Worm (Caenorhabditis elegans) whole organism, L3 larva: ENCODE data around the gene myrf-1.

Source experiments
- R02D3.7 ChIP-seq: fragments of 150-350 bp; optimal IDR thresholded peaks from 2 replicates; lab custom pipeline; 2014; ENCODE audit warnings: missing biosample characterization, missing genetic modification characterization
- ZK546.5 ChIP-seq: sonication (generic microtip); optimal IDR thresholded peaks from 2 replicates; lab custom pipeline; 2017; ENCODE audit warnings: missing biosample characterization, missing genetic modification characterization
- aly-2 ChIP-seq: fragments of 150-350 bp; optimal IDR thresholded peaks from 2 replicates; lab custom pipeline; 2014; ENCODE audit warnings: missing biosample characterization, missing genetic modification characterization
- ama-1 ChIP-seq: fragments of 150-350 bp; optimal IDR thresholded peaks from 2 replicates; lab custom pipeline; 2018
- ceh-16 ChIP-seq: sonication (generic microtip); optimal IDR thresholded peaks from 2 replicates; lab custom pipeline; 2017; ENCODE audit warnings: missing biosample characterization, missing genetic modification characterization
- ceh-28 ChIP-seq: fragments of 150-350 bp; optimal IDR thresholded peaks from 2 replicates; lab custom pipeline; 2014; ENCODE audit warnings: missing biosample characterization, missing genetic modification reagents, missing genetic modification characterization
- ceh-82 ChIP-seq: fragments of 150-350 bp; optimal IDR thresholded peaks from 2 replicates; lab custom pipeline; 2014; ENCODE audit warnings: missing biosample characterization, missing genetic modification characterization
- ceh-9 ChIP-seq: sonication (generic microtip); optimal IDR thresholded peaks from 2 replicates; lab custom pipeline; 2018; ENCODE audit warnings: missing biosample characterization, missing genetic modification characterization
- daf-12 ChIP-seq: fragments of 150-350 bp; optimal IDR thresholded peaks from 2 replicates; lab custom pipeline; 2014; ENCODE audit warnings: missing biosample characterization, missing genetic modification reagents, missing genetic modification characterization
- egl-27 ChIP-seq: sonication (generic microtip); optimal IDR thresholded peaks from 4 replicates; lab custom pipeline; 2017; ENCODE audit warnings: missing biosample characterization, missing genetic modification reagents, missing genetic modification characterization
- egl-5 ChIP-seq: fragments of 150-350 bp; optimal IDR thresholded peaks from 2 replicates; lab custom pipeline; 2017; ENCODE audit warnings: missing biosample characterization, missing genetic modification reagents, missing genetic modification characterization, inconsistent platforms
- elt-1 ChIP-seq: fragments of 150-350 bp; optimal IDR thresholded peaks from 2 replicates; lab custom pipeline; 2014; ENCODE audit warnings: missing biosample characterization, missing genetic modification characterization
- elt-2 ChIP-seq: sonication (generic microtip); optimal IDR thresholded peaks from 2 replicates; lab custom pipeline; 2016; ENCODE audit warnings: missing genetic modification reagents, mild to moderate bottlenecking, missing genetic modification characterization, missing compliant biosample characterization
- elt-3 ChIP-seq, 3 experiments: fragments of 150-350 bp in 1 of 3; sonication (generic microtip) in 2 of 3; optimal IDR thresholded peaks; 2 replicates in 2 of 3; 4 replicates in 1 of 3; lab custom pipeline; 2014 to 2017; ENCODE audit warnings: missing biosample characterization in 3 of 3, missing genetic modification characterization in 3 of 3
- eor-1 ChIP-seq, 2 experiments: fragments of 150-350 bp; optimal IDR thresholded peaks; 2 replicates each; lab custom pipeline; 2014 to 2018; ENCODE audit warnings: missing biosample characterization in 2 of 2, missing genetic modification characterization in 2 of 2
- fkh-10 ChIP-seq: sonication (generic microtip); optimal IDR thresholded peaks from 2 replicates; lab custom pipeline; 2017; ENCODE audit warnings: missing biosample characterization, missing genetic modification reagents, missing genetic modification characterization
- fkh-2 ChIP-seq: fragments of 150-350 bp; optimal IDR thresholded peaks from 2 replicates; lab custom pipeline; 2014; ENCODE audit warnings: missing biosample characterization, missing genetic modification reagents, missing genetic modification characterization
- fos-1 ChIP-seq: fragments of 150-350 bp; optimal IDR thresholded peaks from 2 replicates; lab custom pipeline; 2014; ENCODE audit warnings: missing biosample characterization, missing genetic modification characterization
- hmg-11 ChIP-seq: sonication (generic microtip); optimal IDR thresholded peaks from 2 replicates; lab custom pipeline; 2016; ENCODE audit warnings: missing genetic modification characterization, missing compliant biosample characterization
- jun-1 ChIP-seq: fragments of 150-350 bp; optimal IDR thresholded peaks from 2 replicates; lab custom pipeline; 2014; ENCODE audit warnings: missing biosample characterization, missing genetic modification reagents, missing genetic modification characterization
- lin-15B ChIP-seq: fragments of 150-350 bp; optimal IDR thresholded peaks from 2 replicates; lab custom pipeline; 2014; ENCODE audit warnings: missing biosample characterization, missing genetic modification characterization
- lsy-12 ChIP-seq: sonication (generic microtip); optimal IDR thresholded peaks from 2 replicates; lab custom pipeline; 2016; ENCODE audit warnings: mild to moderate bottlenecking, missing genetic modification characterization, missing compliant biosample characterization
- mdl-1 ChIP-seq: fragments of 150-350 bp; optimal IDR thresholded peaks from 2 replicates; lab custom pipeline; 2014; ENCODE audit warnings: missing biosample characterization, missing genetic modification characterization
- mml-1 ChIP-seq: fragments of 150-350 bp; sonication (generic microtip); optimal IDR thresholded peaks from 3 replicates; lab custom pipeline; 2014; ENCODE audit warnings: missing biosample characterization, missing genetic modification characterization
- nfya-1 ChIP-seq: sonication (generic microtip); optimal IDR thresholded peaks from 2 replicates; lab custom pipeline; 2017; ENCODE audit warnings: missing genetic modification characterization, mild to moderate bottlenecking, missing compliant biosample characterization, antibody characterized with exemption, moderate library complexity; ENCODE audit not compliant: insufficient read depth
- nhr-11 ChIP-seq: fragments of 150-350 bp; optimal IDR thresholded peaks from 2 replicates; lab custom pipeline; 2014; ENCODE audit warnings: missing biosample characterization, missing genetic modification characterization
- nhr-23 ChIP-seq: fragments of 150-350 bp; optimal IDR thresholded peaks from 2 replicates; lab custom pipeline; 2014; ENCODE audit warnings: missing biosample characterization, missing genetic modification reagents, missing genetic modification characterization
- nhr-237 ChIP-seq: fragments of 150-350 bp; optimal IDR thresholded peaks from 2 replicates; lab custom pipeline; 2014; ENCODE audit warnings: missing biosample characterization, missing genetic modification characterization
- nhr-25 ChIP-seq: sonication (generic microtip); optimal IDR thresholded peaks from 2 replicates; lab custom pipeline; 2017; ENCODE audit warnings: missing biosample characterization, missing genetic modification characterization
- nhr-28 ChIP-seq: fragments of 150-350 bp; optimal IDR thresholded peaks from 2 replicates; lab custom pipeline; 2014; ENCODE audit warnings: missing biosample characterization, missing genetic modification characterization
- nhr-43 ChIP-seq: sonication (generic microtip); optimal IDR thresholded peaks from 2 replicates; lab custom pipeline; 2016; ENCODE audit warnings: mild to moderate bottlenecking, missing genetic modification characterization, missing compliant biosample characterization; ENCODE audit not compliant: poor library complexity, severe bottlenecking
- nhr-67 ChIP-seq: fragments of 150-350 bp; optimal IDR thresholded peaks from 2 replicates; lab custom pipeline; 2014; ENCODE audit warnings: missing biosample characterization, missing genetic modification characterization
- nhr-76 ChIP-seq: fragments of 150-350 bp; sonication (generic microtip); optimal IDR thresholded peaks from 5 replicates; lab custom pipeline; 2014; ENCODE audit warnings: missing biosample characterization, missing genetic modification characterization
- nhr-77 ChIP-seq: fragments of 150-350 bp; optimal IDR thresholded peaks from 2 replicates; lab custom pipeline; 2014; ENCODE audit warnings: missing biosample characterization, missing genetic modification characterization
- pha-4 ChIP-seq: fragments of 150-350 bp; optimal IDR thresholded peaks from 2 replicates; lab custom pipeline; 2014; ENCODE audit warnings: missing biosample characterization, missing genetic modification reagents, missing genetic modification characterization
- pqm-1 ChIP-seq: fragments of 150-350 bp; optimal IDR thresholded peaks from 2 replicates; lab custom pipeline; 2017; ENCODE audit warnings: missing biosample characterization, missing genetic modification characterization, inconsistent platforms
- sea-2 ChIP-seq: fragments of 150-350 bp; sonication (generic microtip); optimal IDR thresholded peaks from 4 replicates; lab custom pipeline; 2014; ENCODE audit warnings: missing biosample characterization, missing genetic modification reagents, missing genetic modification characterization
- skn-1 ChIP-seq: fragments of 150-350 bp; optimal IDR thresholded peaks from 2 replicates; lab custom pipeline; 2014; ENCODE audit warnings: missing biosample characterization, missing genetic modification characterization
- snpc-4 ChIP-seq: fragments of 150-350 bp; optimal IDR thresholded peaks from 2 replicates; lab custom pipeline; 2014; ENCODE audit warnings: missing biosample characterization, missing genetic modification characterization
- tbx-2 ChIP-seq: sonication (generic microtip); optimal IDR thresholded peaks from 2 replicates; lab custom pipeline; 2016; ENCODE audit warnings: mild to moderate bottlenecking, missing genetic modification characterization, missing compliant biosample characterization
- unc-39 ChIP-seq: sonication (generic microtip); optimal IDR thresholded peaks from 4 replicates; lab custom pipeline; 2017; ENCODE audit warnings: missing biosample characterization, missing genetic modification characterization
- unc-62 ChIP-seq: fragments of 150-350 bp; sonication (generic microtip); optimal IDR thresholded peaks from 4 replicates; lab custom pipeline; 2014; ENCODE audit warnings: missing biosample characterization, missing genetic modification reagents, missing genetic modification characterization
- zag-1 ChIP-seq: fragments of 150-350 bp; optimal IDR thresholded peaks from 2 replicates; lab custom pipeline; 2014; ENCODE audit warnings: missing biosample characterization, missing genetic modification characterization
- ztf-11 ChIP-seq: fragments of 150-350 bp; optimal IDR thresholded peaks from 2 replicates; lab custom pipeline; 2014; ENCODE audit warnings: missing biosample characterization, missing genetic modification characterization
- ztf-4 ChIP-seq: fragments of 150-350 bp; optimal IDR thresholded peaks from 2 replicates; lab custom pipeline; 2014; ENCODE audit warnings: missing biosample characterization, missing genetic modification characterization

Gene myrf-1

DNA sequence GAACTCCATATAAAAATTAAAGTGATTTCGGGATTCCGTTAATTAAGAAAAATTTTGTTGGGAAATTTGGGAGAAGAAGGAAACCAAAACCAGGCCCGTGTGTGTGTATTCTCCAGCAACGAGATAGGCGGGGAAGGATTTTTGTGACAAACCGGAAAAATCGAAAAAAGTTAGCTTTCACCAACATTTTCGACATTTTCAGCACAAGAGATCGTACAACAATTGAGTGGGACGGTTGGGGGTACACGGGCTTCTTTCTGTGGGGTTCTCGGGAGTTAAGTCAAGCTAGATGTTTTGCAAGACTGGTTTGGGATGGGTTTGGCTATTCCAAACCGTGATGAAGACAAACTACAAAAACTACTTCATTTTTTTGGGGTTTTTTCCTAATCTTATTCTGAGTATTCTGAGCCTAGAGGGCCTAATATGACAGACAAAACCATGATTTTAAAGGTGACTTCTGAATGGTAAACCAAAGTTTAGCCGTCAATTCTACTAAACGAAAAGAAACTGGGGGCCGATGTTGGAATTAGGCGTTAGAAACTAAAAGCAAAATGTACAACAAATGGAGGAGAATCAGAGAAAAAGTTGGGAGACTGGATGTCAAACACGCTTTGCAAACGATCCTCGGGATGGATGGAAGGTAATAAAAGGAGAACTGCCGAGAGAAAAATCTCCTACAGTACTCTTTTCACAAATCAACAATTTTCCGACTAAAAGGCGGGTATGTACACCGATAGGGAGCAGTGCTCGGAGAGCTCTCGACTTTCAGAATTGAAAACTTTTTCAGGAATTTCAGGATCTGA, 40.5 kb upstream of the myrf-1 start:
- TF ChIP-seq nhr-43 (tag; lab: Kevin White, UChicago) (peak; percentile 70), elt-1 (tag; lab: Kevin White, UChicago) (no peak), fkh-2 (tag; lab: Kevin White, UChicago) (no peak), mml-1 (no peak), fkh-10 (GFP tag; lab: Kevin White, UChicago) (no peak), eor-1 (tag; optimal IDR thresholded peaks at IDR 0.05; lab: Kevin White, UChicago) (no peak), nfya-1 (tag; lab: Kevin White, UChicago) (peak; percentile 40), fos-1 (tag; lab: Kevin White, UChicago) (no peak), ztf-4 (tag; lab: Kevin White, UChicago) (peak; percentile 62), mdl-1 (tag; lab: Kevin White, UChicago) (no peak), ceh-16 (no peak), elt-2 (no peak), unc-39 (tag; lab: Kevin White, UChicago) (no peak), ceh-82 (tag; lab: Kevin White, UChicago) (no peak), zag-1 (no peak), jun-1 (tag; lab: Kevin White, UChicago) (peak; percentile 12), nhr-23 (tag; lab: Kevin White, UChicago) (peak; percentile 50), pha-4 (tag; lab: Kevin White, UChicago) (no peak), skn-1 (tag; lab: Kevin White, UChicago) (no peak), lsy-12 (tag; lab: Kevin White, UChicago) (no peak), nhr-25 (peak; percentile 69), nhr-11 (tag; lab: Kevin White, UChicago) (peak; percentile 1), daf-12 (tag; lab: Kevin White, UChicago) (no peak), unc-62 (GFP tag; lab: Kevin White, UChicago) (no peak), ceh-9 (tag; lab: Kevin White, UChicago) (no peak), aly-2 (no peak), nhr-28 (tag; lab: Kevin White, UChicago) (no peak), ZK546.5 (tag; lab: Kevin White, UChicago) (no peak), sea-2 (GFP tag; lab: Kevin White, UChicago) (no peak), egl-5 (tag; lab: Kevin White, UChicago) (no peak), ama-1 (lab: Kevin White, UChicago) (peak; percentile 90), elt-3 (tag; optimal IDR thresholded peaks at IDR 0.05; lab: Kevin White, UChicago) (no peak), egl-27 (no peak), ztf-11 (tag; lab: Kevin White, UChicago) (no peak), ceh-28 (tag; lab: Kevin White, UChicago) (no peak), pqm-1 (tag; lab: Kevin White, UChicago) (no peak)

DNA sequence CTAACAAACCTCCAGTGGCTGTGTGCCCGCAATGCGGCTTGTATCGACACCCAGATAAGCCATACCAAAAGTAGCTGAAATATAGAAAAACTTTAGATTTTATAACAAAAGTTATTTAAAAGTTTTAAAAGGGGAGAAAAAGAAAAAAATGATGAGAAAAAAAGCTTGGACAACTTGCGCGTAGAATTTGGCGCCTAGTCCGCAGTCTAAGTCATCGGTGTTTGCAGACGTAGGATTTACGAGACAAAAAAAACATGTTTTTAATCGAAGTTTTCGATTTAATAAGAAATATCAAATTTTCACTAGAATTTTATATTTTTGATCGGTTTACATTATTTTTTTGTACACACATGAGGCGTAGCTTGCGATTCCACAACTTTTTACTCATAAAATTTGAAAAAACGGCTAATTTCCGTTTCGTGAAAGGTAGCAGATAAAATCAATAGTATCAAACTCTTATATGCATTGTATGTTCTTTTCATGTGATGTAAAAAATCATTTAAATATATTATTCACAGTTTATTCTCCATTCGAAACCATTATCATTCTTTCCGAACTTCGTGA, 39.7 kb upstream of the myrf-1 start, which contains the start of gene pro-1:
Gene pro-1 (minus strand): TSS at position 74 of the 564 bp plus-strand sequence.
- TF ChIP-seq fos-1 (tag; lab: Kevin White, UChicago) = no peak
- no peak for TF ChIP-seq egl-5 (tag; lab: Kevin White, UChicago)
- TF ChIP-seq unc-62 (GFP tag; lab: Kevin White, UChicago) = no peak
- TF ChIP-seq nhr-67 (tag; lab: Kevin White, UChicago) = no peak
- TF ChIP-seq elt-1 (tag; lab: Kevin White, UChicago) = no peak
- TF ChIP-seq jun-1 (tag; lab: Kevin White, UChicago) = peak; percentile 57
- TF ChIP-seq nhr-43 (tag; lab: Kevin White, UChicago) = peak; percentile 79
- peak; percentile 42 for TF ChIP-seq lin-15B (tag; lab: Kevin White, UChicago)
- no peak for TF ChIP-seq unc-39 (tag; lab: Kevin White, UChicago)
- no peak for TF ChIP-seq fkh-10 (GFP tag; lab: Kevin White, UChicago)
- TF ChIP-seq lsy-12 (tag; lab: Kevin White, UChicago) = peak; percentile 95
- TF ChIP-seq ceh-28 (tag; lab: Kevin White, UChicago) = peak; percentile 34
- TF ChIP-seq nhr-23 (tag; lab: Kevin White, UChicago) = peak; percentile 79
- TF ChIP-seq fkh-2 (tag; lab: Kevin White, UChicago) = no peak
- no peak for TF ChIP-seq nhr-76 (tag; lab: Kevin White, UChicago)
- no peak for TF ChIP-seq ceh-82 (tag; lab: Kevin White, UChicago)
- TF ChIP-seq pha-4 (tag; lab: Kevin White, UChicago) = peak; percentile 91
- TF ChIP-seq sea-2 (GFP tag; lab: Kevin White, UChicago) = no peak
- peak; percentile 51 for TF ChIP-seq pqm-1 (tag; lab: Kevin White, UChicago)
- TF ChIP-seq tbx-2 (tag; lab: Kevin White, UChicago) = peak; percentile 60
- TF ChIP-seq daf-12 (tag; lab: Kevin White, UChicago) = no peak
- TF ChIP-seq nhr-77 (tag; lab: Kevin White, UChicago) = no peak
- TF ChIP-seq ZK546.5 (tag; lab: Kevin White, UChicago) = peak; percentile 23
- peak; percentile 62 for TF ChIP-seq nhr-25
- peak; percentile 29 for TF ChIP-seq nhr-28 (tag; lab: Kevin White, UChicago)
- TF ChIP-seq hmg-11 = peak; percentile 4
- peak; percentile 66 for TF ChIP-seq nfya-1 (tag; lab: Kevin White, UChicago)
- TF ChIP-seq mml-1 = no peak
- TF ChIP-seq ceh-9 (tag; lab: Kevin White, UChicago) = no peak
- TF ChIP-seq ama-1 (lab: Kevin White, UChicago) = peak; percentile 97
- no peak for TF ChIP-seq snpc-4 (tag; lab: Kevin White, UChicago)
- no peak for TF ChIP-seq ceh-16
- TF ChIP-seq nhr-11 (tag; lab: Kevin White, UChicago) = no peak
- TF ChIP-seq skn-1 (tag; lab: Kevin White, UChicago) = peak; percentile 74
- TF ChIP-seq R02D3.7 (tag; lab: Kevin White, UChicago) = peak; percentile 96
- TF ChIP-seq ztf-11 (tag; lab: Kevin White, UChicago) = no peak
- TF ChIP-seq nhr-237 (tag; lab: Kevin White, UChicago) = no peak
- TF ChIP-seq elt-3 (tag; optimal IDR thresholded peaks at IDR 0.05; lab: Kevin White, UChicago) = no peak
